Fruit fly (Drosophila melanogaster) whole organism, embryonic: Measurements from ENCODE around the gene Dlic.

Experiments
- ATbp ChIP-seq: fragments of 200-800 bp; sonication (Bioruptor generic); optimal IDR thresholded peaks from 2 replicates; lab custom pipeline; 2017; ENCODE audit warnings: missing biosample characterization, mild to moderate bottlenecking, missing genetic modification characterization, missing genetic modification reagents
- Adf1 ChIP-seq: fragments of 200-800 bp; sonication (Bioruptor generic); IDR thresholded peaks from 2 replicates; pipeline ENCODE4 v1.3.6; 2022; ENCODE audit warnings: missing biosample characterization, missing genetic modification characterization
- C15 ChIP-seq: fragments of 200-800 bp; sonication (Bioruptor generic); IDR thresholded peaks from 3 replicates; pipeline ENCODE4 v1.3.6; 2022; ENCODE audit warnings: missing biosample characterization, missing genetic modification characterization
- CG1024 ChIP-seq: fragments of 200-800 bp; sonication (Bioruptor generic); IDR thresholded peaks from 2 replicates; pipeline ENCODE4 v1.3.6; 2022; ENCODE audit warnings: missing biosample characterization, missing genetic modification characterization
- CG10321 ChIP-seq: fragments of 200-800 bp; sonication (Bioruptor generic); IDR thresholded peaks from 2 replicates; pipeline ENCODE4 v1.3.6; 2022; ENCODE audit warnings: missing biosample characterization, missing genetic modification characterization
- CG10959 ChIP-seq: fragments of 200-800 bp; sonication (Bioruptor generic); IDR thresholded peaks from 2 replicates; pipeline ENCODE4 v1.3.6; 2022; ENCODE audit warnings: missing biosample characterization, missing genetic modification characterization
- CG12299 ChIP-seq: fragments of 200-800 bp; sonication (Bioruptor generic); optimal IDR thresholded peaks from 2 replicates; lab custom pipeline; 2018; ENCODE audit warnings: missing biosample characterization, mild to moderate bottlenecking, missing genetic modification characterization
- CG14014 ChIP-seq: fragments of 200-800 bp; sonication (Bioruptor generic); IDR thresholded peaks from 2 replicates; pipeline ENCODE4 v1.3.6; 2022; ENCODE audit warnings: missing biosample characterization, missing genetic modification characterization
- CG15514 ChIP-seq: fragments of 200-800 bp; sonication (Bioruptor generic); optimal IDR thresholded peaks from 3 replicates; lab custom pipeline; 2017; ENCODE audit warnings: missing biosample characterization, missing genetic modification characterization, mild to moderate bottlenecking, moderate library complexity, missing genetic modification reagents
- CG17328 ChIP-seq: fragments of 200-800 bp; sonication (Bioruptor generic); IDR thresholded peaks from 2 replicates; pipeline ENCODE4 v1.3.6; 2022; ENCODE audit warnings: missing biosample characterization, missing genetic modification characterization
- CG18476 ChIP-seq: fragments of 200-800 bp; sonication (Bioruptor generic); optimal IDR thresholded peaks from 2 replicates; lab custom pipeline; 2016; ENCODE audit warnings: missing biosample characterization, mild to moderate bottlenecking, missing genetic modification characterization
- CG18764 ChIP-seq: fragments of 200-800 bp; sonication (Bioruptor generic); optimal IDR thresholded peaks from 3 replicates; lab custom pipeline; 2016; ENCODE audit warnings: missing biosample characterization, missing genetic modification characterization
- CG30431 ChIP-seq: fragments of 200-800 bp; sonication (Bioruptor generic); optimal IDR thresholded peaks from 2 replicates; lab custom pipeline; 2017; ENCODE audit warnings: missing biosample characterization, missing genetic modification characterization
- CG3838 ChIP-seq: fragments of 200-800 bp; sonication (Bioruptor generic); optimal IDR thresholded peaks from 3 replicates; lab custom pipeline; 2016; ENCODE audit warnings: missing biosample characterization, missing genetic modification characterization
- CG3847 ChIP-seq: fragments of 200-800 bp; sonication (Bioruptor generic); IDR thresholded peaks from 2 replicates; pipeline ENCODE4 v1.3.6; 2022; ENCODE audit warnings: missing biosample characterization, missing genetic modification characterization
- CG4404 ChIP-seq: fragments of 200-800 bp; sonication (Bioruptor generic); IDR thresholded peaks from 2 replicates; pipeline ENCODE4 v1.3.6; 2022; ENCODE audit warnings: missing biosample characterization, missing genetic modification characterization
- CG6654 ChIP-seq: fragments of 200-800 bp; sonication (Bioruptor generic); optimal IDR thresholded peaks from 2 replicates; lab custom pipeline; 2017; ENCODE audit warnings: missing biosample characterization, mild to moderate bottlenecking, missing genetic modification characterization
- CG6683 ChIP-seq: fragments of 200-800 bp; sonication (Bioruptor generic); optimal IDR thresholded peaks from 2 replicates; lab custom pipeline; 2017; ENCODE audit warnings: missing biosample characterization, mild to moderate bottlenecking, missing genetic modification characterization, missing genetic modification reagents
- CG8944 ChIP-seq: fragments of 200-800 bp; sonication (Bioruptor generic); optimal IDR thresholded peaks from 3 replicates; lab custom pipeline; 2016; ENCODE audit warnings: missing biosample characterization, missing genetic modification characterization
- Camta ChIP-seq: fragments of 200-800 bp; sonication (Bioruptor generic); optimal IDR thresholded peaks from 2 replicates; lab custom pipeline; 2016; ENCODE audit warnings: missing biosample characterization, missing genetic modification characterization
- CrebB ChIP-seq: fragments of 200-800 bp; sonication (Bioruptor generic); optimal IDR thresholded peaks from 3 replicates; lab custom pipeline; 2018; ENCODE audit warnings: missing biosample characterization, mild to moderate bottlenecking, missing genetic modification characterization
- Doc2 ChIP-seq: fragments of 200-800 bp; sonication (Bioruptor generic); IDR thresholded peaks from 2 replicates; pipeline ENCODE4 v1.3.6; 2022; ENCODE audit warnings: missing biosample characterization, missing genetic modification characterization
- Fer1 ChIP-seq: fragments of 200-800 bp; sonication (Bioruptor generic); optimal IDR thresholded peaks from 2 replicates; lab custom pipeline; 2017; ENCODE audit warnings: missing biosample characterization, mild to moderate bottlenecking, missing genetic modification characterization
- Hand ChIP-seq: fragments of 200-800 bp; sonication (Bioruptor generic); optimal IDR thresholded peaks from 2 replicates; lab custom pipeline; 2017; ENCODE audit warnings: mild to moderate bottlenecking, missing biosample characterization, missing genetic modification reagents, missing genetic modification characterization
- HmgZ ChIP-seq: fragments of 200-800 bp; sonication (Bioruptor generic); optimal IDR thresholded peaks from 2 replicates; lab custom pipeline; 2018; ENCODE audit warnings: missing biosample characterization, mild to moderate bottlenecking, missing genetic modification characterization
- Hr3 ChIP-seq: fragments of 200-800 bp; sonication (Bioruptor generic); optimal IDR thresholded peaks from 3 replicates; lab custom pipeline; 2016; ENCODE audit warnings: missing biosample characterization, missing genetic modification characterization
- Hr39 ChIP-seq: fragments of >200 bp; optimal IDR thresholded peaks from 2 replicates; lab custom pipeline; 2017
- Mad ChIP-seq: fragments of 200-800 bp; sonication (Bioruptor generic); optimal IDR thresholded peaks from 2 replicates; lab custom pipeline; 2016; ENCODE audit warnings: missing biosample characterization, missing genetic modification characterization
- Opbp ChIP-seq: fragments of 200-800 bp; sonication (Bioruptor generic); IDR thresholded peaks from 3 replicates; pipeline ENCODE4 v1.3.6; 2022; ENCODE audit warnings: missing biosample characterization, missing genetic modification characterization; ENCODE audit not compliant: partially characterized antibody
- bbx ChIP-seq: fragments of 200-800 bp; sonication (Bioruptor generic); IDR thresholded peaks from 2 replicates; pipeline ENCODE4 v1.3.6; 2022; ENCODE audit warnings: missing biosample characterization, missing genetic modification characterization; ENCODE audit not compliant: partially characterized antibody
- ci ChIP-seq: fragments of 200-800 bp; sonication (Bioruptor generic); IDR thresholded peaks from 3 replicates; pipeline ENCODE4 v1.3.6; 2022; ENCODE audit warnings: missing biosample characterization, missing genetic modification characterization
- da ChIP-seq: fragments of 200-800 bp; sonication (Bioruptor generic); optimal IDR thresholded peaks from 2 replicates; lab custom pipeline; 2016; ENCODE audit warnings: missing biosample characterization, missing genetic modification characterization
- dati ChIP-seq: fragments of 200-800 bp; sonication (Bioruptor generic); IDR thresholded peaks from 2 replicates; pipeline ENCODE4 v1.3.6; 2022; ENCODE audit warnings: missing biosample characterization, missing genetic modification characterization
- dmrt99B ChIP-seq: fragments of 200-800 bp; sonication (Bioruptor generic); optimal IDR thresholded peaks from 2 replicates; lab custom pipeline; 2018; ENCODE audit warnings: missing biosample characterization, mild to moderate bottlenecking, missing genetic modification characterization, moderate library complexity
- en ChIP-seq: fragments of 200-800 bp; sonication (Bioruptor generic); optimal IDR thresholded peaks from 2 replicates; lab custom pipeline; 2016; ENCODE audit warnings: missing biosample characterization, missing genetic modification characterization
- ewg ChIP-seq: fragments of 200-800 bp; sonication (Bioruptor generic); optimal IDR thresholded peaks from 3 replicates; lab custom pipeline; 2017; ENCODE audit warnings: mild to moderate bottlenecking, missing biosample characterization, missing genetic modification reagents, missing genetic modification characterization
- ftz-f1 ChIP-seq: fragments of 200-800 bp; sonication (Bioruptor generic); optimal IDR thresholded peaks from 2 replicates; lab custom pipeline; 2016; ENCODE audit warnings: missing biosample characterization, missing genetic modification characterization
- grau ChIP-seq: fragments of 200-800 bp; optimal IDR thresholded peaks from 3 replicates; lab custom pipeline; 2019; ENCODE audit warnings: missing biosample characterization, mild to moderate bottlenecking, missing genetic modification characterization, moderate library complexity
- hkb ChIP-seq, 2 experiments: fragments of 200-800 bp in 1 of 2; fragments of >200 bp in 1 of 2; sonication (Bioruptor generic) in 1 of 2; IDR thresholded peaks in 1 of 2; optimal IDR thresholded peaks in 1 of 2; 2 replicates each; pipeline versions ENCODE4 v1.3.6 to Lab custom; 2017 to 2022; ENCODE audit warnings: missing biosample characterization in 1 of 2, missing genetic modification characterization in 1 of 2
- jumu ChIP-seq: fragments of 200-800 bp; sonication (Bioruptor generic); optimal IDR thresholded peaks from 3 replicates; lab custom pipeline; 2016; ENCODE audit warnings: missing biosample characterization, missing genetic modification characterization
- ken ChIP-seq: fragments of 200-800 bp; sonication (Bioruptor generic); IDR thresholded peaks from 3 replicates; pipeline ENCODE4 v1.3.6; 2022; ENCODE audit warnings: missing biosample characterization, missing genetic modification characterization
- mirr ChIP-seq: fragments of 200-800 bp; sonication (Bioruptor generic); optimal IDR thresholded peaks from 3 replicates; lab custom pipeline; 2018; ENCODE audit warnings: missing biosample characterization, mild to moderate bottlenecking, missing genetic modification characterization
- pb ChIP-seq: fragments of 200-800 bp; sonication (Bioruptor generic); optimal IDR thresholded peaks from 3 replicates; lab custom pipeline; 2016; ENCODE audit warnings: missing biosample characterization, missing genetic modification characterization
- peb ChIP-seq: fragments of 200-800 bp; sonication (Bioruptor generic); IDR thresholded peaks from 2 replicates; pipeline ENCODE4 v1.3.6; 2022; ENCODE audit warnings: missing biosample characterization, missing genetic modification characterization
- pho ChIP-seq: fragments of 200-800 bp; sonication (Bioruptor generic); optimal IDR thresholded peaks from 2 replicates; lab custom pipeline; 2016; ENCODE audit warnings: missing biosample characterization, missing genetic modification characterization
- phol ChIP-seq: fragments of 200-800 bp; sonication (Bioruptor generic); optimal IDR thresholded peaks from 3 replicates; lab custom pipeline; 2018; ENCODE audit warnings: missing biosample characterization, mild to moderate bottlenecking, missing genetic modification characterization, moderate library complexity
- ranshi ChIP-seq: fragments of 200-800 bp; sonication (Bioruptor generic); IDR thresholded peaks from 2 replicates; pipeline ENCODE4 v1.3.6; 2022; ENCODE audit warnings: missing biosample characterization, missing genetic modification characterization
- ro ChIP-seq: fragments of 200-800 bp; sonication (Bioruptor generic); IDR thresholded peaks from 2 replicates; pipeline ENCODE4 v1.3.6; 2022; ENCODE audit warnings: missing biosample characterization, missing genetic modification characterization
- slbo ChIP-seq: fragments of 200-800 bp; sonication (Bioruptor generic); IDR thresholded peaks from 2 replicates; pipeline ENCODE4 v1.3.6; 2022; ENCODE audit warnings: missing biosample characterization, missing genetic modification characterization
- sqz ChIP-seq: fragments of 200-800 bp; sonication (Bioruptor generic); optimal IDR thresholded peaks from 3 replicates; lab custom pipeline; 2018; ENCODE audit warnings: missing biosample characterization, mild to moderate bottlenecking, missing genetic modification characterization
- tin ChIP-seq: fragments of 200-800 bp; sonication (Bioruptor generic); optimal IDR thresholded peaks from 3 replicates; lab custom pipeline; 2016; ENCODE audit warnings: missing biosample characterization, missing genetic modification characterization
- unc-4 ChIP-seq: fragments of 200-800 bp; sonication (Bioruptor generic); IDR thresholded peaks from 2 replicates; pipeline ENCODE4 v1.3.6; 2022; ENCODE audit warnings: missing biosample characterization, missing genetic modification characterization; ENCODE audit not compliant: partially characterized antibody

Dlic gene

dm6 chrX:11147553-11148067 lies 6.6 kb upstream of the Dlic start (continued):
- TF ChIP-seq Fer1 (GFP tag; lab: Kevin White, UChicago): no peak
- peak; percentile 7 for TF ChIP-seq ftz-f1 (GFP tag; lab: Kevin White, UChicago)
- TF ChIP-seq bbx: no peak
- no peak for TF ChIP-seq hkb (optimal IDR thresholded peaks at IDR 0.05; lab: Kevin White, UChicago)
- TF ChIP-seq hkb (GFP tag; IDR thresholded peaks at IDR 0.05; lab: Robert Waterston, UW): no peak
- TF ChIP-seq sqz (GFP tag; lab: Kevin White, UChicago): peak; percentile 68
- no peak for TF ChIP-seq mirr (GFP tag; lab: Kevin White, UChicago)
- TF ChIP-seq Camta (GFP tag; lab: Kevin White, UChicago): no peak
- TF ChIP-seq tin (GFP tag; lab: Kevin White, UChicago): no peak
- TF ChIP-seq CG18764 (GFP tag; lab: Kevin White, UChicago): no peak
- TF ChIP-seq en (GFP tag; lab: Kevin White, UChicago): no peak
- no peak for TF ChIP-seq CG15514 (GFP tag; lab: Kevin White, UChicago)
- TF ChIP-seq CG8944 (GFP tag; lab: Kevin White, UChicago): no peak
- no peak for TF ChIP-seq CG18476
- no peak for TF ChIP-seq C15 (GFP tag; lab: Robert Waterston, UW)
- no peak for TF ChIP-seq peb
- TF ChIP-seq ewg (GFP tag; lab: Kevin White, UChicago): no peak
- TF ChIP-seq da: no peak
- no peak for TF ChIP-seq Hr39 (lab: Kevin White, UChicago)
- no peak for TF ChIP-seq Hand (GFP tag; lab: Kevin White, UChicago)
- no peak for TF ChIP-seq CG3847
- peak; percentile 83 for TF ChIP-seq grau (tag; lab: Kevin White, UChicago)
- TF ChIP-seq dmrt99B (tag; lab: Kevin White, UChicago): no peak
- TF ChIP-seq CG12299 (tag; lab: Kevin White, UChicago): no peak
- TF ChIP-seq CG30431 (GFP tag; lab: Kevin White, UChicago): no peak
- TF ChIP-seq CG10321 (GFP tag; lab: Robert Waterston, UW): no peak
- TF ChIP-seq CrebB (tag; lab: Kevin White, UChicago): no peak
- no peak for TF ChIP-seq jumu
- no peak for TF ChIP-seq CG14014 (GFP tag; lab: Robert Waterston, UW)
- TF ChIP-seq Mad: no peak
- no peak for TF ChIP-seq ken (GFP tag; lab: Robert Waterston, UW)
- no peak for TF ChIP-seq ranshi (GFP tag; lab: Robert Waterston, UW)
- no peak for TF ChIP-seq slbo
- no peak for TF ChIP-seq CG17328 (GFP tag; lab: Robert Waterston, UW)
- TF ChIP-seq Doc2: no peak
- TF ChIP-seq CG4404 (GFP tag; lab: Robert Waterston, UW): no peak
- TF ChIP-seq CG6683: no peak
- no peak for TF ChIP-seq CG3838
- no peak for TF ChIP-seq dati (GFP tag; lab: Robert Waterston, UW)
- peak; percentile 93 for TF ChIP-seq Adf1 (GFP tag; lab: Robert Waterston, UW)
- no peak for TF ChIP-seq CG6654 (GFP tag; lab: Kevin White, UChicago)
- no peak for TF ChIP-seq Hr3 (GFP tag; lab: Kevin White, UChicago)
- TF ChIP-seq ci (GFP tag; lab: Robert Waterston, UW): no peak
- no peak for TF ChIP-seq Opbp
- TF ChIP-seq ro: no peak
- no peak for TF ChIP-seq CG1024 (GFP tag; lab: Robert Waterston, UW)
- no peak for TF ChIP-seq phol (tag; lab: Kevin White, UChicago)
- no peak for TF ChIP-seq ATbp
- TF ChIP-seq unc-4: no peak
- no peak for TF ChIP-seq HmgZ (tag; lab: Kevin White, UChicago)
- TF ChIP-seq pb (GFP tag; lab: Kevin White, UChicago): no peak
- no peak for TF ChIP-seq CG10959 (GFP tag; lab: Robert Waterston, UW)
- TF ChIP-seq pho (GFP tag; lab: Kevin White, UChicago): no peak
